Worm (Caenorhabditis elegans) whole organism, L4/young adult: ENCODE measurements around the gene M116.5.

ENCODE experiments used
- W03F9.2 ChIP-seq: fragments of 150-350 bp; optimal IDR thresholded peaks from 2 replicates; lab custom pipeline; 2014; ENCODE audit warnings: missing biosample characterization, missing genetic modification characterization
- him-1 ChIP-seq: sonication (generic microtip); optimal IDR thresholded peaks from 2 replicates; lab custom pipeline; 2016; ENCODE audit warnings: missing genotype, missing genetic modification reagents, missing genetic modification characterization, missing compliant biosample characterization

DNA sequence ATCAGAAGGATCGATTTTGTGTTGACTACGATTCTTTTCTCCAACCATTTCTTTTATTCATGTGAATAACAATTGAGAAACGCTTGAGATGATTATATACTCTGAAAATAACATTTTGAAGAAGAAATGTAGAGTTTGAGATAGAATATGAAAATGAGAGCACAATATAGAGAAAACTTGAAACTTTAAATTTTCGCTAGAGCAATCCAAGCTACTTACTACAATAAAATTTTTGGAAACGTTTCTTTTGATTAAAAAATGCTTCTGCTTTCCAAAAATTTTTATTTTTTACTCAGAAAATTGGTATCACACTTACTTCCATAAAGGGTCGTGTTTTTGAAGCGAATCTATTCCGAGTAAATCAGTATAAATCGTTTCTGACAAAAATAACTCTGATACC lies at the start of gene M116.5:
- TF ChIP-seq him-1 (tag; lab: Kevin White, UChicago) (no peak), W03F9.2 (no peak)
